Worm (Caenorhabditis elegans): ENCODE results near the gene cutl-25.

ce11 chrIII:3064566-3064965 lies 17.6 kb upstream of the cutl-25 start:
- no peak for TF ChIP-seq fkh-8 (tag; optimal IDR thresholded peaks at IDR 0.05)
- TF ChIP-seq ztf-11 (tag; optimal IDR thresholded peaks at IDR 0.05), result no peak
- TF ChIP-seq lir-3 (tag; optimal IDR thresholded peaks at IDR 0.05; ENCODE audit: poor library complexity), result no peak
- no peak for TF ChIP-seq nhr-76 (tag; optimal IDR thresholded peaks at IDR 0.05)
- no peak for TF ChIP-seq lin-35 (GFP tag; optimal IDR thresholded peaks at IDR 0.05)
- TF ChIP-seq nhr-11 (tag; optimal IDR thresholded peaks at IDR 0.05), result no peak

All from whole organism, L1 larva.